Worm (Caenorhabditis elegans) whole organism, L4 larva: ENCODE measurements around the gene R10E8.1.

ENCODE experiments used
- F10B5.3 ChIP-seq: sonication (generic microtip); optimal IDR thresholded peaks from 2 replicates; lab custom pipeline; 2016; ENCODE audit warnings: mild to moderate bottlenecking, missing genetic modification characterization, missing compliant biosample characterization
- T20F7.1 ChIP-seq: fragments of 200-800 bp; sonication (Bioruptor generic); optimal IDR thresholded peaks from 2 replicates; lab custom pipeline; 2018; ENCODE audit warnings: mild to moderate bottlenecking, missing genetic modification characterization, missing compliant biosample characterization
- Y5F2A.4 ChIP-seq: fragments of 200-800 bp; sonication (Bioruptor generic); optimal IDR thresholded peaks from 2 replicates; lab custom pipeline; 2018; ENCODE audit warnings: mild to moderate bottlenecking, missing genetic modification characterization, missing compliant biosample characterization
- ZK337.2 ChIP-seq: fragments of 200-800 bp; sonication (Bioruptor generic); IDR thresholded peaks from 2 replicates; pipeline ENCODE4 v1.3.6; 2022; ENCODE audit warnings: missing genetic modification reagents, missing genetic modification characterization, missing compliant biosample characterization
- aly-2 ChIP-seq: sonication (generic microtip); optimal IDR thresholded peaks from 2 replicates; lab custom pipeline; 2018; ENCODE audit warnings: missing biosample characterization, missing genetic modification characterization
- ceh-20 ChIP-seq: fragments of 200-800 bp; sonication (Bioruptor generic); IDR thresholded peaks from 2 replicates; pipeline ENCODE4 v1.3.6; 2022; ENCODE audit warnings: missing genetic modification reagents, missing genetic modification characterization, missing compliant biosample characterization
- ceh-62 ChIP-seq: sonication (generic microtip); optimal IDR thresholded peaks from 2 replicates; lab custom pipeline; 2017; ENCODE audit warnings: missing biosample characterization, missing genetic modification characterization
- ceh-82 ChIP-seq: sonication (generic microtip); optimal IDR thresholded peaks from 2 replicates; lab custom pipeline; 2017; ENCODE audit warnings: missing biosample characterization, missing genetic modification characterization
- cey-2 ChIP-seq: sonication (generic microtip); optimal IDR thresholded peaks from 3 replicates; lab custom pipeline; 2017; ENCODE audit warnings: missing genetic modification characterization, mild to moderate bottlenecking, missing compliant biosample characterization, antibody characterized with exemption, borderline replicate concordance; ENCODE audit not compliant: insufficient read depth
- ctbp-1 ChIP-seq: fragments of 200-800 bp; sonication (Bioruptor generic); IDR thresholded peaks from 2 replicates; pipeline ENCODE4 v1.3.6; 2022; ENCODE audit warnings: missing genetic modification reagents, missing genetic modification characterization, missing compliant biosample characterization
- dmd-9 ChIP-seq: fragments of 200-800 bp; sonication (Bioruptor generic); IDR thresholded peaks from 2 replicates; pipeline ENCODE4 v1.3.6; 2022; ENCODE audit warnings: missing genetic modification reagents, missing genetic modification characterization, missing compliant biosample characterization
- dpl-1 ChIP-seq: fragments of 150-350 bp; optimal IDR thresholded peaks from 2 replicates; lab custom pipeline; 2014; ENCODE audit warnings: missing biosample characterization, missing genetic modification reagents, missing genetic modification characterization
- fkh-10 ChIP-seq: fragments of 150-350 bp; optimal IDR thresholded peaks from 2 replicates; lab custom pipeline; 2014; ENCODE audit warnings: missing biosample characterization, missing genetic modification reagents, missing genetic modification characterization
- fos-1 ChIP-seq: fragments of 150-350 bp; optimal IDR thresholded peaks from 2 replicates; lab custom pipeline; 2014; ENCODE audit warnings: missing biosample characterization, missing genetic modification characterization
- gei-8 ChIP-seq: fragments of 200-800 bp; sonication (Bioruptor generic); optimal IDR thresholded peaks from 2 replicates; lab custom pipeline; 2018; ENCODE audit warnings: mild to moderate bottlenecking, missing genetic modification characterization, missing compliant biosample characterization
- hif-1 ChIP-seq, 2 experiments: sonication (generic microtip); optimal IDR thresholded peaks; 2 replicates each; lab custom pipeline; 2016 to 2017; ENCODE audit warnings: missing compliant biosample characterization in 2 of 2, missing genetic modification characterization in 2 of 2, missing genetic modification reagents in 2 of 2, missing genotype in 2 of 2, mild to moderate bottlenecking in 1 of 2
- hlh-11 ChIP-seq: fragments of 200-800 bp; sonication (Bioruptor generic); optimal IDR thresholded peaks from 2 replicates; lab custom pipeline; 2018; ENCODE audit warnings: mild to moderate bottlenecking, missing genetic modification characterization, missing compliant biosample characterization
- jun-1 ChIP-seq: fragments of 150-350 bp; optimal IDR thresholded peaks from 2 replicates; lab custom pipeline; 2014; ENCODE audit warnings: missing biosample characterization, missing genetic modification reagents, missing genetic modification characterization
- lin-13 ChIP-seq: fragments of 150-350 bp; optimal IDR thresholded peaks from 2 replicates; lab custom pipeline; 2014; ENCODE audit warnings: missing biosample characterization, missing genetic modification reagents, missing genetic modification characterization
- lin-15B ChIP-seq: fragments of 150-350 bp; sonication (generic microtip); optimal IDR thresholded peaks from 3 replicates; lab custom pipeline; 2014; ENCODE audit warnings: missing biosample characterization, missing genetic modification characterization
- lir-3 ChIP-seq: sonication (generic microtip); optimal IDR thresholded peaks from 2 replicates; lab custom pipeline; 2016; ENCODE audit warnings: mild to moderate bottlenecking, missing genetic modification characterization, missing compliant biosample characterization
- lsy-2 ChIP-seq, 2 experiments: fragments of 150-350 bp in 1 of 2; sonication (generic microtip) in 1 of 2; optimal IDR thresholded peaks; 2 replicates each; lab custom pipeline; 2014 to 2017; ENCODE audit warnings: missing biosample characterization in 2 of 2, missing genetic modification characterization in 2 of 2
- madf-5 ChIP-seq, 2 experiments: fragments of 200-800 bp; sonication (Bioruptor generic); IDR thresholded peaks; 2 replicates each; pipeline ENCODE4 v1.3.6; 2022; ENCODE audit warnings: missing compliant biosample characterization in 2 of 2, missing genetic modification characterization in 2 of 2
- mes-2 ChIP-seq: sonication (generic microtip); optimal IDR thresholded peaks from 2 replicates; lab custom pipeline; 2016; ENCODE audit warnings: missing genotype, mild to moderate bottlenecking, missing genetic modification characterization, missing compliant biosample characterization; ENCODE audit not compliant: poor library complexity, severe bottlenecking
- mxl-2 ChIP-seq: fragments of 200-800 bp; sonication (Bioruptor generic); conservative IDR thresholded peaks from 2 replicates; pipeline ENCODE4 v1.3.6; 2022; ENCODE audit warnings: missing genetic modification reagents, missing genetic modification characterization, missing compliant biosample characterization
- nhr-111 ChIP-seq: fragments of 200-800 bp; sonication (Bioruptor generic); optimal IDR thresholded peaks from 2 replicates; lab custom pipeline; 2018; ENCODE audit warnings: mild to moderate bottlenecking, missing genetic modification characterization, missing compliant biosample characterization
- nhr-28 ChIP-seq: fragments of 150-350 bp; optimal IDR thresholded peaks from 2 replicates; lab custom pipeline; 2014; ENCODE audit warnings: missing biosample characterization, missing genetic modification characterization
- nhr-41 ChIP-seq: fragments of 200-800 bp; sonication (Bioruptor generic); IDR thresholded peaks from 2 replicates; pipeline ENCODE4 v1.3.6; 2022; ENCODE audit warnings: missing genetic modification reagents, missing genetic modification characterization, missing compliant biosample characterization
- nhr-76 ChIP-seq: fragments of 150-350 bp; optimal IDR thresholded peaks from 2 replicates; lab custom pipeline; 2014; ENCODE audit warnings: missing biosample characterization, missing genetic modification characterization
- nhr-77 ChIP-seq: fragments of 150-350 bp; optimal IDR thresholded peaks from 2 replicates; lab custom pipeline; 2014; ENCODE audit warnings: missing biosample characterization, missing genetic modification characterization
- pqm-1 ChIP-seq: sonication (generic microtip); optimal IDR thresholded peaks from 2 replicates; lab custom pipeline; 2017; ENCODE audit warnings: missing biosample characterization, missing genetic modification characterization
- rbr-2 ChIP-seq: sonication (generic microtip); optimal IDR thresholded peaks from 2 replicates; lab custom pipeline; 2016; ENCODE audit warnings: missing genotype, missing genetic modification characterization, missing compliant biosample characterization
- saeg-2 ChIP-seq: fragments of 200-800 bp; sonication (Bioruptor generic); IDR thresholded peaks from 2 replicates; pipeline ENCODE4 v1.3.6; 2022; ENCODE audit warnings: missing genetic modification reagents, missing genetic modification characterization, missing compliant biosample characterization
- sdz-12 ChIP-seq: fragments of 200-800 bp; sonication (Bioruptor generic); optimal IDR thresholded peaks from 2 replicates; lab custom pipeline; 2018; ENCODE audit warnings: mild to moderate bottlenecking, missing genetic modification characterization, missing compliant biosample characterization
- spr-3 ChIP-seq: fragments of 200-800 bp; sonication (Bioruptor generic); optimal IDR thresholded peaks from 2 replicates; lab custom pipeline; 2018; ENCODE audit warnings: mild to moderate bottlenecking, missing genetic modification characterization, missing compliant biosample characterization
- unc-130 ChIP-seq: sonication (generic microtip); optimal IDR thresholded peaks from 2 replicates; lab custom pipeline; 2016; ENCODE audit warnings: missing genetic modification reagents, missing genetic modification characterization, missing compliant biosample characterization
- unc-39 ChIP-seq: sonication (generic microtip); optimal IDR thresholded peaks from 2 replicates; lab custom pipeline; 2017; ENCODE audit warnings: missing biosample characterization, missing genetic modification characterization
- unc-62 ChIP-seq, 3 experiments: fragments of 150-350 bp in 1 of 3; sonication (generic microtip); optimal IDR thresholded peaks in 2 of 3; peaks in 1 of 3; 1 replicate in 1 of 3; 2 replicates in 2 of 3; lab custom pipeline; 2014 to 2017; ENCODE audit warnings: missing biosample characterization in 3 of 3, missing genetic modification characterization in 3 of 3, missing genetic modification reagents in 3 of 3, missing genotype in 1 of 3
- zag-1 ChIP-seq: fragments of 150-350 bp; optimal IDR thresholded peaks from 2 replicates; lab custom pipeline; 2014; ENCODE audit warnings: missing biosample characterization, missing genetic modification characterization

Gene R10E8.1

DNA sequence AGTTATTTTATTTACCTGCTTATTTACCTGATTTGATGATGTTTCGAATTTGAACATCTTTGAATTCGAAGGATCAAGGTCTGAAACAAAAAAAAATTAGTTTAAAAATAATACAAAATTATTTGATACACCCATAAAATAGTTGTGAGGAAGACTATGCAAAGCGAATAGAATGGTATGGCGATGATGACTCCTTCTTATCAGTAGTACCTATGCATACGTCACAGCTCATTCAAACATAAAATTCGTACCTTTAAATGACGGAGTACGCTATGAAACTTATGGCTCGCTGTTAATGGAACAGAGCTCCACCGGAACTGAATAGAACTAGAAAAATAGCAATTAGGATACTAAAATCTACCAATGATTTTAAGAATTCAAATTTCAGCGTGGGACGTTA lies at the start of gene R10E8.1:
Gene R10E8.1 (minus strand): TSS at position 178 of the 400 bp plus-strand sequence.
- TF ChIP-seq nhr-28: peak; percentile 57
- peak; percentile 15 for TF ChIP-seq pqm-1
- TF ChIP-seq nhr-77 (tag; lab: Kevin White, UChicago): no peak

DNA sequence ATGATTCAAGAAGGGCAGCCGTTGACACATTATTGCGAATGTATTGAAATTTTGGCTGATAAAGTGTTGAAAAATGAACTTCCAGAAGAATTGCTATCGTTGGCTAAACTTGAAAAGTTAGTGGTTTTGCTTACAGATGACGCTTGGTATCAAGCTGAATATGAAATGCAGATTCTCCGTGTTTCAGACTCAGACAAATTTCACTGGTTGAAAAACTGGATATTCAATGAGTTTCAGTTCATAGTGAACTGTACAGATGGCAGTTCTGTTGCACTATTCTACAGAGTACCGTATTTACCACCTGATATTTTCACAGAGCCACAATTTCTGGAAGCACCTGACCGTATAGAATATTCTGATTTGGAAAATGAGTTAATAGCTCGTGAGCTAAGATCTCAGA lies 47.1 kb upstream of the R10E8.1 start:
- TF ChIP-seq unc-62 (GFP tag; optimal IDR thresholded peaks at IDR 0.05 in 1 of 2; lab: Kevin White, UChicago) (peak in 1 of 2 experiments; percentile 96), unc-62 (tag; optimal IDR thresholded peaks at IDR 0.05; lab: Kevin White, UChicago) (no peak), ctbp-1 (GFP tag; lab: Robert Waterston, UW) (no peak), unc-39 (tag; lab: Kevin White, UChicago) (no peak)
- TF ChIP-seq, all 104 proteins: peak for 1

DNA sequence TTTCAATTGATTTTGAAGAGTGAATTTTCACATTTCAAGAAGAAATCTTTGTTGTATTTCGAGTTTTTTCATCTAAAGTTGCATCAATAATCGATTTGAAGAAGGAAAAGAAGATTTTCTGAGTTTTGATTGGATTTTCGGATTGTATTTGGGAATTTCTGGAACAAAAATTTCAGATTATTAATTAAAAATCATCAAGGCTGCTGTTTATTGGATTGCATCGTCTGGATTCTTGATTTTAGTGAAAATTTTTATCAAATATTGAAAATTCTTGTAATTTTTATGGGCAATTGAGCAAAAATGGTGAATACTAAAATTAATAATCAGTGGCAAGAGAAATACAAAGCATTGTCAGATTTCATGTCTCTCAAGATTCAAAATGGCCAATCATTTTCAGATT lies 46.3 kb upstream of the R10E8.1 start, which contains the start of gene Y51A2A.5:
Gene Y51A2A.5 (plus strand): TSS at position 301 of the 400 bp plus-strand sequence.
- TF ChIP-seq cey-2 (tag; lab: Kevin White, UChicago): no peak
- TF ChIP-seq nhr-77 (tag; lab: Kevin White, UChicago): no peak
- TF ChIP-seq unc-130 (GFP tag; lab: Kevin White, UChicago): no peak
- TF ChIP-seq lin-15B (tag; lab: Kevin White, UChicago): no peak
- TF ChIP-seq lir-3 (tag; lab: Kevin White, UChicago): no peak
- no peak for TF ChIP-seq jun-1
- no peak for TF ChIP-seq ceh-62 (tag; lab: Kevin White, UChicago)
- TF ChIP-seq lin-13 (GFP tag; lab: Kevin White, UChicago): no peak
- TF ChIP-seq nhr-111: no peak
- no peak for TF ChIP-seq gei-8
- TF ChIP-seq fos-1 (tag; lab: Kevin White, UChicago): no peak
- TF ChIP-seq ceh-20: no peak
- no peak for TF ChIP-seq mxl-2 (GFP tag; lab: Robert Waterston, UW)
- no peak for TF ChIP-seq madf-5 (GFP tag; IDR thresholded peaks at IDR 0.05; lab: Robert Waterston, UW)
- no peak for TF ChIP-seq spr-3 (GFP tag; lab: Kevin White, UChicago)
- TF ChIP-seq sdz-12: no peak
- TF ChIP-seq F10B5.3 (tag; lab: Kevin White, UChicago): no peak
- no peak for TF ChIP-seq nhr-41 (GFP tag; lab: Robert Waterston, UW)
- TF ChIP-seq aly-2 (tag; lab: Kevin White, UChicago): no peak

DNA sequence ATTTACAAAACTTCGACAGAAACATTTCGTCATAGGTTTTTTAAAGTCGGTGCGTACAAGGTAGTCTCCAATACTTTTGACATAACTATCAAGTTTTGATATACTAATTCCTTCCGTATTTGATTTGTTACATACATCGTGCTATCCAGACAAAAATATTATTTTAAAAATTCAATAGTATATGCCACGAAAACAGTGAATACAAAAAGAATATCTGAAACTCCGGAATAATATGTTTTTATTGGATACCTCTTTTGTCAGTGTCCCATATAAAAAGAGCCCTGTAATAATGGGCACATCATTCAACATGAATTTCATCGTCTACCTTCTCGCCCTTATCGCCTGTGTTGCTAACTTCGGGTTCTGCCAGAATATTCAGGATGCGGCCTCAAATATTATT lies 40.1 kb upstream of the R10E8.1 start, which contains the start of gene Y51A2A.12:
Gene Y51A2A.12 (plus strand): TSS at position 301 of the 400 bp plus-strand sequence.
- TF ChIP-seq mes-2 (tag; lab: Kevin White, UChicago): no peak
- no peak for TF ChIP-seq nhr-76 (tag; lab: Kevin White, UChicago)
- TF ChIP-seq dpl-1 (GFP tag; lab: Kevin White, UChicago): no peak
- TF ChIP-seq Y5F2A.4 (GFP tag; lab: Kevin White, UChicago): no peak
- TF ChIP-seq dmd-9: no peak
- no peak for TF ChIP-seq zag-1 (tag; lab: Kevin White, UChicago)
- TF ChIP-seq hif-1 (tag; optimal IDR thresholded peaks at IDR 0.05; lab: Kevin White, UChicago): no peak
- TF ChIP-seq ceh-62 (tag; lab: Kevin White, UChicago): no peak
- TF ChIP-seq lsy-2 (tag; optimal IDR thresholded peaks at IDR 0.05; lab: Kevin White, UChicago): no peak
- TF ChIP-seq ZK337.2 (GFP tag; lab: Robert Waterston, UW): no peak
- no peak for TF ChIP-seq ceh-82 (tag; lab: Kevin White, UChicago)
- no peak for TF ChIP-seq saeg-2 (GFP tag; lab: Robert Waterston, UW)
- TF ChIP-seq fkh-10: no peak
- TF ChIP-seq rbr-2 (tag; lab: Kevin White, UChicago): no peak
- no peak for TF ChIP-seq hlh-11 (tag; lab: Kevin White, UChicago)
- TF ChIP-seq T20F7.1: no peak
- TF ChIP-seq, all 104 proteins: peak for 0
